Fruit fly (Drosophila melanogaster) whole organism, prepupa: ENCODE measurements around the gene fh.

Experiments
- CG3032 ChIP-seq: fragments of 200-800 bp; optimal IDR thresholded peaks from 2 replicates; lab custom pipeline; 2019; ENCODE audit warnings: missing biosample characterization, mild to moderate bottlenecking, missing genetic modification characterization, moderate library complexity
- Eip75B ChIP-seq: fragments of 200-800 bp; sonication (Bioruptor generic); optimal IDR thresholded peaks from 3 replicates; lab custom pipeline; 2016; ENCODE audit warnings: missing biosample characterization, missing genetic modification characterization
- Sox15 ChIP-seq: fragments of 200-800 bp; sonication (Bioruptor generic); optimal IDR thresholded peaks from 3 replicates; lab custom pipeline; 2016; ENCODE audit warnings: missing biosample characterization, missing genetic modification characterization
- fkh ChIP-seq: fragments of 200-800 bp; sonication (Bioruptor generic); optimal IDR thresholded peaks from 3 replicates; lab custom pipeline; 2017; ENCODE audit warnings: missing biosample characterization, mild to moderate bottlenecking, missing genetic modification characterization, moderate library complexity
- net ChIP-seq: fragments of 200-800 bp; sonication (Bioruptor generic); optimal IDR thresholded peaks from 3 replicates; lab custom pipeline; 2016; ENCODE audit warnings: missing biosample characterization, missing genetic modification characterization

DNA sequence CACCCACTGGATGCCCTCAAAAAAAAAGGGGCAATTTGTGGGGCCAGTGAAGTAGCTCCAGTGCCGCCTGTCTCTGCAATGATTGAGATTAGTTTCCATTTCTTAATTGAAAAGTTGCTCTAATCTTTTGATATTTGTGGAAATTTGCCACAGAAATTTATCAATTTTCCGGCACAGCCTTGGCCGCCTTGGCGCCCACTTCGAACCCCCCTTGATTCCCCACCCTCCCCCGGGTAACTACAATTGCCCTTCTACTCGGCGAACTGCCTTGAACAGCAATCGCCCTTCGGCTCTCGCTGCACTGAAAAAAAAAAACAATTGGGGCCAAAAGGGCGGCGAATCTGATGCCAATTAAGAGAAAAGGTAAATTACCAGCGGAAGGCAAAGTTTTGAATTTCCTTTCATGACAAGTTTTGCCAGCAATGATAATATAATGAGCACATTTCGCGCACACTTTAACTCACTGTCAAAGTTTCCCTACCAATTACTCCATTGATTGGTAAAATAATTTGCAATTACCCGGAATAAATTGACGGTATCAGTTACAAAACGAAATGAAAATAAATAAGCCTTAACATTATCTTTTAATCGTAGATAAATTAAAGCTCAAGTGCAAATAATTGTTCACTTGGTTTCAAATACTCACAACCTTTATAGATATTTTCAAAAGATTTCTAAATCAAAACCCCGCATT is 29.1 kb downstream of the fh start:
- no peak for TF ChIP-seq Eip75B
- no peak for TF ChIP-seq CG3032 (tag; lab: Kevin White, UChicago)
- no peak for TF ChIP-seq fkh (GFP tag; lab: Kevin White, UChicago)
- no peak for TF ChIP-seq net (GFP tag; lab: Kevin White, UChicago)
- no peak for TF ChIP-seq Sox15 (GFP tag; lab: Kevin White, UChicago)
